Fruit fly (Drosophila melanogaster) whole organism, prepupa: ENCODE results near the gene Lk.

Source experiments
- Blimp-1 ChIP-seq: fragments of 200-800 bp; sonication (Bioruptor generic); optimal IDR thresholded peaks from 3 replicates; lab custom pipeline; 2017; ENCODE audit warnings: missing biosample characterization, missing genetic modification characterization, mild to moderate bottlenecking, moderate library complexity, missing genetic modification reagents
- CG15336 ChIP-seq: fragments of 200-800 bp; sonication (Bioruptor generic); IDR thresholded peaks from 2 replicates; pipeline ENCODE4 v1.3.6; 2022; ENCODE audit warnings: missing biosample characterization, missing genetic modification characterization
- CG16779 ChIP-seq: fragments of 200-800 bp; sonication (Bioruptor generic); optimal IDR thresholded peaks from 3 replicates; lab custom pipeline; 2017; ENCODE audit warnings: missing biosample characterization, mild to moderate bottlenecking, missing genetic modification characterization
- CG6854 ChIP-seq: fragments of 200-800 bp; sonication (Bioruptor generic); optimal IDR thresholded peaks from 2 replicates; lab custom pipeline; 2017; ENCODE audit warnings: missing biosample characterization, mild to moderate bottlenecking, missing genetic modification characterization
- Eip78C ChIP-seq: fragments of 200-800 bp; sonication (Bioruptor generic); peaks from one replicate; lab custom pipeline; 2016; ENCODE audit warnings: missing biosample characterization, missing genetic modification characterization
- Gug ChIP-seq: fragments of 200-800 bp; sonication (Bioruptor generic); IDR thresholded peaks from 2 replicates; pipeline ENCODE4 v1.3.6; 2022; ENCODE audit warnings: missing biosample characterization, missing genetic modification characterization
- Hr39 ChIP-seq: fragments of 200-800 bp; sonication (Bioruptor generic); optimal IDR thresholded peaks from 2 replicates; lab custom pipeline; 2016; ENCODE audit warnings: missing biosample characterization, missing genetic modification characterization
- Smox ChIP-seq: fragments of 200-800 bp; sonication (Bioruptor generic); optimal IDR thresholded peaks from 3 replicates; lab custom pipeline; 2016; ENCODE audit warnings: missing biosample characterization, missing genetic modification characterization
- cyc ChIP-seq: fragments of 200-800 bp; sonication (Bioruptor generic); optimal IDR thresholded peaks from 3 replicates; lab custom pipeline; 2016; ENCODE audit warnings: missing biosample characterization, missing genetic modification characterization
- spab ChIP-seq: fragments of 200-800 bp; sonication (Bioruptor generic); optimal IDR thresholded peaks from 2 replicates; lab custom pipeline; 2017; ENCODE audit warnings: missing biosample characterization, mild to moderate bottlenecking, missing genetic modification characterization, missing genetic modification reagents
- topi ChIP-seq: fragments of 200-800 bp; sonication (Bioruptor generic); optimal IDR thresholded peaks from 3 replicates; lab custom pipeline; 2016; ENCODE audit warnings: missing biosample characterization, missing genetic modification characterization

DNA sequence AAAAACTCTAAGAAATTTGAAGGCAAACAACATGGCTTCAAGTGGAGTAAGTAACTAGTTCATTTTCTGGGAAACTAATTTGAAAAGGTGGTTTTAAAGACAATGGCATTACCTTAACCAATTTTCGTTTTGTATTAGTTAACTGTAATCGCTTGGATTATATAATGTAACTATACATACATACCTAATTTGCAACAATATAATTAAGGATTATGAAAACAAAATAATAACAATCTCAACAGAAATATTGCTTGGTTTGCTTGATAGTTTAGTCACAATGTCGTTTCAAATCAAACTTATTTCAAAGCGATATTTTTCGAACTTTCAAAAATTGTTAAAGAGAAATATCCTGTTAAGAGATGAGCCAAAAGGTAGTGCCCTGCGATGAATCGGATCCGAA lies 43.0 kb downstream of the Lk start, which contains the start of gene CG9592:
- TF ChIP-seq Blimp-1 (GFP tag; lab: Kevin White, UChicago): no peak
- no peak for TF ChIP-seq CG15336
- no peak for TF ChIP-seq Hr39 (GFP tag; lab: Kevin White, UChicago)
- no peak for TF ChIP-seq spab (GFP tag; lab: Kevin White, UChicago)
- no peak for TF ChIP-seq Eip78C (GFP tag; lab: Kevin White, UChicago)
- TF ChIP-seq Gug (GFP tag; lab: Robert Waterston, UW): no peak
- no peak for TF ChIP-seq CG16779 (tag; lab: Kevin White, UChicago)
- no peak for TF ChIP-seq cyc (GFP tag; lab: Kevin White, UChicago)
- no peak for TF ChIP-seq CG6854 (GFP tag; lab: Kevin White, UChicago)
- TF ChIP-seq topi (GFP tag; lab: Kevin White, UChicago): no peak
- TF ChIP-seq Smox (GFP tag; lab: Kevin White, UChicago): no peak
